Worm (Caenorhabditis elegans) whole organism, L4/young adult: ENCODE results near the gene fbxb-30.

Source experiments
- W03F9.2 ChIP-seq: fragments of 150-350 bp; optimal IDR thresholded peaks from 2 replicates; lab custom pipeline; 2014; ENCODE audit warnings: missing biosample characterization, missing genetic modification characterization
- dao-5 ChIP-seq: sonication (generic microtip); optimal IDR thresholded peaks from 2 replicates; lab custom pipeline; 2016; ENCODE audit warnings: missing genotype, missing genetic modification characterization, moderate library complexity, missing compliant biosample characterization
- him-1 ChIP-seq: sonication (generic microtip); optimal IDR thresholded peaks from 2 replicates; lab custom pipeline; 2016; ENCODE audit warnings: missing genotype, missing genetic modification reagents, missing genetic modification characterization, missing compliant biosample characterization

- TF ChIP-seq W03F9.2 (tag; lab: Kevin White, UChicago) (no peak), him-1 (tag; lab: Kevin White, UChicago) (no peak), dao-5 (tag; lab: Kevin White, UChicago) (no peak)
These were observed 39.2 kb upstream of the fbxb-30 start, which contains the start of gene fbxb-39 for ce11 chrII:1040464-1040863.
